Fruit fly (Drosophila melanogaster) whole organism, embryonic: ENCODE measurements around the gene puf.
A peak's percentile ranks its signal among the peaks of the same experiment; 100 is the strongest.

Experiments used
- CG10431 ChIP-seq: fragments of 200-800 bp; sonication (Bioruptor generic); optimal IDR thresholded peaks from 3 replicates; lab custom pipeline; 2018; ENCODE audit warnings: missing biosample characterization, mild to moderate bottlenecking, missing genetic modification characterization
- CG10565 ChIP-seq: fragments of 200-800 bp; sonication (Bioruptor generic); optimal IDR thresholded peaks from 3 replicates; lab custom pipeline; 2016; ENCODE audit warnings: missing biosample characterization, mild to moderate bottlenecking, missing genetic modification characterization
- CG12744 ChIP-seq: fragments of 200-800 bp; sonication (Bioruptor generic); optimal IDR thresholded peaks from 2 replicates; lab custom pipeline; 2016; ENCODE audit warnings: missing biosample characterization, missing genetic modification characterization
- CG18011 ChIP-seq: fragments of 200-800 bp; sonication (Bioruptor generic); optimal IDR thresholded peaks from 2 replicates; lab custom pipeline; 2017; ENCODE audit warnings: missing biosample characterization, missing genetic modification characterization, mild to moderate bottlenecking, moderate library complexity, missing genotype
- CG18599 ChIP-seq: fragments of 200-800 bp; sonication (Bioruptor generic); optimal IDR thresholded peaks from 3 replicates; lab custom pipeline; 2017; ENCODE audit warnings: missing biosample characterization, missing genetic modification characterization, mild to moderate bottlenecking, moderate library complexity, missing genetic modification reagents
- CG2116 ChIP-seq: fragments of 200-800 bp; sonication (Bioruptor generic); optimal IDR thresholded peaks from 3 replicates; lab custom pipeline; 2018; ENCODE audit warnings: missing biosample characterization, mild to moderate bottlenecking, missing genetic modification characterization
- CG2120 ChIP-seq: fragments of 200-800 bp; sonication (Bioruptor generic); optimal IDR thresholded peaks from 3 replicates; lab custom pipeline; 2016; ENCODE audit warnings: missing biosample characterization, missing genetic modification characterization
- CG4854 ChIP-seq: fragments of 200-800 bp; sonication (Bioruptor generic); optimal IDR thresholded peaks from 2 replicates; lab custom pipeline; 2016; ENCODE audit warnings: missing biosample characterization, missing genetic modification characterization, inconsistent platforms
- CHES-1-like ChIP-seq: fragments of 200-800 bp; sonication (Bioruptor generic); optimal IDR thresholded peaks from 2 replicates; lab custom pipeline; 2016; ENCODE audit warnings: missing biosample characterization, missing genetic modification characterization
- Dad ChIP-seq: fragments of 200-800 bp; sonication (Bioruptor generic); optimal IDR thresholded peaks from 3 replicates; lab custom pipeline; 2016; ENCODE audit warnings: missing biosample characterization, missing genetic modification characterization
- Dbx ChIP-seq: fragments of 200-800 bp; sonication (Bioruptor generic); IDR thresholded peaks from 3 replicates; pipeline ENCODE4 v1.3.6; 2022; ENCODE audit warnings: missing biosample characterization, missing genetic modification characterization
- Dll ChIP-seq: fragments of 200-800 bp; sonication (Bioruptor generic); IDR thresholded peaks from 4 replicates; pipeline ENCODE4 v1.3.6; 2022; ENCODE audit warnings: missing biosample characterization, missing genetic modification characterization; ENCODE audit not compliant: partially characterized antibody
- Ets65A ChIP-seq: fragments of 200-800 bp; sonication (Bioruptor generic); peaks from one replicate; lab custom pipeline; 2016; ENCODE audit warnings: missing biosample characterization, missing genetic modification characterization
- HHEX ChIP-seq: fragments of 200-800 bp; sonication (Bioruptor generic); optimal IDR thresholded peaks from 3 replicates; lab custom pipeline; 2017; ENCODE audit warnings: missing biosample characterization, mild to moderate bottlenecking, missing genetic modification characterization, missing genetic modification reagents
- HLH54F ChIP-seq: fragments of 200-800 bp; sonication (Bioruptor generic); optimal IDR thresholded peaks from 3 replicates; lab custom pipeline; 2016; ENCODE audit warnings: missing biosample characterization, missing genetic modification characterization
- HmgD ChIP-seq: fragments of 200-800 bp; sonication (Bioruptor generic); optimal IDR thresholded peaks from 3 replicates; lab custom pipeline; 2016; ENCODE audit warnings: missing biosample characterization, missing genetic modification characterization
- HmgZ ChIP-seq: fragments of 200-800 bp; sonication (Bioruptor generic); optimal IDR thresholded peaks from 2 replicates; lab custom pipeline; 2018; ENCODE audit warnings: missing biosample characterization, mild to moderate bottlenecking, missing genetic modification characterization
- Hr39 ChIP-seq: fragments of >200 bp; optimal IDR thresholded peaks from 2 replicates; lab custom pipeline; 2017
- Hsf ChIP-seq: fragments of 200-800 bp; sonication (Bioruptor generic); optimal IDR thresholded peaks from 3 replicates; lab custom pipeline; 2016; ENCODE audit warnings: missing biosample characterization, missing genetic modification characterization
- MESR4 ChIP-seq: fragments of 200-800 bp; sonication (Bioruptor generic); optimal IDR thresholded peaks from 2 replicates; lab custom pipeline; 2018; ENCODE audit warnings: missing biosample characterization, mild to moderate bottlenecking, missing genetic modification characterization, moderate library complexity
- Mad ChIP-seq: fragments of 200-800 bp; sonication (Bioruptor generic); optimal IDR thresholded peaks from 2 replicates; lab custom pipeline; 2016; ENCODE audit warnings: missing biosample characterization, missing genetic modification characterization
- Myb ChIP-seq: fragments of 200-800 bp; sonication (Bioruptor generic); optimal IDR thresholded peaks from 2 replicates; lab custom pipeline; 2016; ENCODE audit warnings: missing biosample characterization, missing genetic modification characterization
- NC2β ChIP-seq: fragments of 200-800 bp; sonication (Bioruptor generic); optimal IDR thresholded peaks from 2 replicates; lab custom pipeline; 2016; ENCODE audit warnings: missing biosample characterization, missing genetic modification characterization
- NfI ChIP-seq: fragments of 200-800 bp; sonication (Bioruptor generic); optimal IDR thresholded peaks from 3 replicates; lab custom pipeline; 2018; ENCODE audit warnings: missing biosample characterization, mild to moderate bottlenecking, missing genetic modification characterization, moderate library complexity
- Optix ChIP-seq: fragments of 200-800 bp; sonication (Bioruptor generic); IDR thresholded peaks from 3 replicates; pipeline ENCODE4 v1.3.6; 2022; ENCODE audit warnings: missing biosample characterization, missing genetic modification characterization
- Spps ChIP-seq: fragments of 200-800 bp; sonication (Bioruptor generic); optimal IDR thresholded peaks from 2 replicates; lab custom pipeline; 2018; ENCODE audit warnings: missing biosample characterization, mild to moderate bottlenecking, missing genetic modification characterization
- Ssrp ChIP-seq: fragments of 200-800 bp; sonication (Bioruptor generic); optimal IDR thresholded peaks from 2 replicates; lab custom pipeline; 2018; ENCODE audit warnings: missing biosample characterization, mild to moderate bottlenecking, missing genetic modification characterization, moderate library complexity
- TFAM ChIP-seq: fragments of 200-800 bp; sonication (Bioruptor generic); optimal IDR thresholded peaks from 2 replicates; lab custom pipeline; 2017; ENCODE audit warnings: missing biosample characterization, missing genetic modification characterization, inconsistent platforms
- Taf1 ChIP-seq: fragments of 200-800 bp; sonication (Bioruptor generic); IDR thresholded peaks from 2 replicates; pipeline ENCODE4 v1.3.6; 2022; ENCODE audit warnings: missing biosample characterization, missing genetic modification characterization
- cad ChIP-seq: fragments of >200 bp; optimal IDR thresholded peaks from 2 replicates; lab custom pipeline; 2017; ENCODE audit warnings: missing biosample characterization, missing genetic modification characterization
- cato ChIP-seq: fragments of 200-800 bp; sonication (Bioruptor generic); optimal IDR thresholded peaks from 2 replicates; lab custom pipeline; 2016; ENCODE audit warnings: missing biosample characterization, missing genetic modification characterization, borderline replicate concordance
- cwo ChIP-seq: fragments of 200-800 bp; sonication (Bioruptor generic); optimal IDR thresholded peaks from 3 replicates; lab custom pipeline; 2017; ENCODE audit warnings: missing biosample characterization, missing genetic modification characterization, mild to moderate bottlenecking, moderate library complexity, missing genetic modification reagents
- ems ChIP-seq: fragments of 200-800 bp; sonication (Bioruptor generic); optimal IDR thresholded peaks from 3 replicates; lab custom pipeline; 2016; ENCODE audit warnings: missing biosample characterization, missing genetic modification characterization
- ewg ChIP-seq: fragments of 200-800 bp; sonication (Bioruptor generic); optimal IDR thresholded peaks from 3 replicates; lab custom pipeline; 2017; ENCODE audit warnings: mild to moderate bottlenecking, missing biosample characterization, missing genetic modification reagents, missing genetic modification characterization
- fd96Cb ChIP-seq: fragments of 200-800 bp; sonication (Bioruptor generic); optimal IDR thresholded peaks from 2 replicates; lab custom pipeline; 2018; ENCODE audit warnings: missing biosample characterization, mild to moderate bottlenecking, missing genetic modification characterization, moderate library complexity
- gem ChIP-seq: fragments of 200-800 bp; sonication (Bioruptor generic); optimal IDR thresholded peaks from 2 replicates; lab custom pipeline; 2019; ENCODE audit warnings: missing biosample characterization, mild to moderate bottlenecking, missing genetic modification characterization, moderate library complexity
- gt ChIP-seq: fragments of 200-800 bp; sonication (Bioruptor generic); IDR thresholded peaks from 2 replicates; pipeline ENCODE4 v1.3.6; 2022; ENCODE audit warnings: missing biosample characterization, missing genetic modification characterization
- hb ChIP-seq: fragments of 200-800 bp; sonication (Bioruptor generic); IDR thresholded peaks from 3 replicates; pipeline ENCODE4 v1.3.6; 2022; ENCODE audit warnings: missing biosample characterization, missing genetic modification characterization; ENCODE audit not compliant: partially characterized antibody
- hth ChIP-seq: fragments of >200 bp; optimal IDR thresholded peaks from 2 replicates; lab custom pipeline; 2017; ENCODE audit warnings: inconsistent platforms
- kah ChIP-seq: fragments of 200-800 bp; sonication (Bioruptor generic); optimal IDR thresholded peaks from 2 replicates; lab custom pipeline; 2018; ENCODE audit warnings: missing biosample characterization, mild to moderate bottlenecking, missing genetic modification characterization
- kay ChIP-seq: fragments of 200-800 bp; sonication (Bioruptor generic); optimal IDR thresholded peaks from 2 replicates; lab custom pipeline; 2016; ENCODE audit warnings: missing biosample characterization, missing genetic modification characterization
- lmd ChIP-seq: fragments of 200-800 bp; sonication (Bioruptor generic); IDR thresholded peaks from 2 replicates; pipeline ENCODE4 v1.3.6; 2022; ENCODE audit warnings: missing biosample characterization, missing genetic modification characterization
- lola ChIP-seq, 3 experiments: fragments of >200 bp in 2 of 3; fragments of 200-800 bp in 1 of 3; sonication (Bioruptor generic) in 1 of 3; optimal IDR thresholded peaks; 2 replicates each; lab custom pipeline; 2017 to 2019; ENCODE audit warnings: missing biosample characterization in 3 of 3, missing genetic modification characterization in 3 of 3, mild to moderate bottlenecking in 1 of 3, moderate library complexity in 1 of 3
- nerfin-1 ChIP-seq: fragments of 200-800 bp; sonication (Bioruptor generic); optimal IDR thresholded peaks from 3 replicates; lab custom pipeline; 2019; ENCODE audit warnings: missing biosample characterization, mild to moderate bottlenecking, missing genetic modification characterization, moderate library complexity
- odd ChIP-seq: fragments of 200-800 bp; sonication (Bioruptor generic); optimal IDR thresholded peaks from 2 replicates; lab custom pipeline; 2017; ENCODE audit warnings: missing biosample characterization, mild to moderate bottlenecking, missing genetic modification characterization
- p53 ChIP-seq: fragments of 200-800 bp; sonication (Bioruptor generic); optimal IDR thresholded peaks from 2 replicates; lab custom pipeline; 2016; ENCODE audit warnings: missing biosample characterization, missing genetic modification characterization
- pita ChIP-seq: fragments of 200-800 bp; sonication (Bioruptor generic); optimal IDR thresholded peaks from 2 replicates; lab custom pipeline; 2017; ENCODE audit warnings: missing biosample characterization, mild to moderate bottlenecking, missing genetic modification characterization
- rib ChIP-seq: fragments of 200-800 bp; sonication (Bioruptor generic); IDR thresholded peaks from 2 replicates; pipeline ENCODE4 v1.3.6; 2022; ENCODE audit warnings: missing biosample characterization, missing genetic modification characterization
- sisA ChIP-seq: fragments of 200-800 bp; sonication (Bioruptor generic); IDR thresholded peaks from 2 replicates; pipeline ENCODE4 v1.3.6; 2022; ENCODE audit warnings: missing biosample characterization, missing genetic modification characterization
- stwl ChIP-seq: fragments of 200-800 bp; sonication (Bioruptor generic); optimal IDR thresholded peaks from 3 replicates; lab custom pipeline; 2018; ENCODE audit warnings: missing biosample characterization, mild to moderate bottlenecking, missing genetic modification characterization, moderate library complexity
- unc-4 ChIP-seq: fragments of 200-800 bp; sonication (Bioruptor generic); IDR thresholded peaks from 2 replicates; pipeline ENCODE4 v1.3.6; 2022; ENCODE audit warnings: missing biosample characterization, missing genetic modification characterization; ENCODE audit not compliant: partially characterized antibody

Gene puf

dm6 chr3R:24654770-24655322, 5.0 kb upstream of the puf start, which contains the start of the genes CG31125 and CG6695 (continued):
- TF ChIP-seq Spps (tag; lab: Kevin White, UChicago) (no peak), HmgZ (tag; lab: Kevin White, UChicago) (peak; percentile 65), sisA (peak; percentile 22; the same call in 1 of the 2 replicates), unc-4 (peak; percentile 86), TFAM (GFP tag; lab: Kevin White, UChicago) (no peak), cwo (no peak), Myb (peak; percentile 96), hth (lab: Kevin White, UChicago) (no peak), Hsf (GFP tag; lab: Kevin White, UChicago) (peak; percentile 49), ems (peak; percentile 60), CG2120 (GFP tag; lab: Kevin White, UChicago) (peak; percentile 81), stwl (tag; lab: Kevin White, UChicago) (peak; percentile 62), nerfin-1 (tag; lab: Kevin White, UChicago) (peak; percentile 28), Ets65A (GFP tag; lab: Kevin White, UChicago) (peak; percentile 96), cato (no peak), CG18011 (peak; percentile 21), odd (GFP tag; lab: Kevin White, UChicago) (no peak), lmd (GFP tag; lab: Robert Waterston, UW) (peak; percentile 43; the same call in 1 of the 2 replicates), hb (GFP tag; lab: Robert Waterston, UW) (peak; percentile 78), NC2β (GFP tag; lab: Kevin White, UChicago) (peak; percentile 56), rib (no peak), CG18599 (no peak), CHES-1-like (peak; percentile 81), pita (GFP tag; lab: Kevin White, UChicago) (no peak), Mad (peak; percentile 58), HLH54F (GFP tag; lab: Kevin White, UChicago) (peak; percentile 60), Optix (no peak), CG2116 (GFP tag; lab: Kevin White, UChicago) (peak; percentile 94), Taf1 (GFP tag; lab: Robert Waterston, UW) (no peak), gem (tag; lab: Kevin White, UChicago) (no peak), Dbx (peak; percentile 61; the same call in 2 of the 3 replicates), Dad (peak; percentile 40), HmgD (GFP tag; lab: Kevin White, UChicago) (peak; percentile 65), CG4854 (peak; percentile 28), kay (GFP tag; lab: Kevin White, UChicago) (peak; percentile 7), NfI (peak; percentile 5), ewg (GFP tag; lab: Kevin White, UChicago) (peak; percentile 98), HHEX (GFP tag; lab: Kevin White, UChicago) (no peak), CG10431 (GFP tag; lab: Kevin White, UChicago) (no peak), fd96Cb (no peak), CG12744 (GFP tag; lab: Kevin White, UChicago) (peak; percentile 51), cad (GFP tag; lab: Kevin White, UChicago) (no peak), MESR4 (GFP tag; lab: Kevin White, UChicago) (peak; percentile 46), Ssrp (tag; lab: Kevin White, UChicago) (no peak), lola (GFP tag; optimal IDR thresholded peaks at IDR 0.05; lab: Kevin White, UChicago) (peak in 1 of 3 experiments; percentile 44), CG10565 (GFP tag; lab: Kevin White, UChicago) (no peak), p53 (GFP tag; lab: Kevin White, UChicago) (peak; percentile 52), gt (no peak), Dll (GFP tag; lab: Robert Waterston, UW) (peak; percentile 82), Hr39 (lab: Kevin White, UChicago) (no peak), kah (GFP tag; lab: Kevin White, UChicago) (no peak)
